Fruit fly (Drosophila melanogaster) whole organism, prepupa: ENCODE measurements around the gene CG6654.

ENCODE experiments used
- Blimp-1 ChIP-seq: fragments of 200-800 bp; sonication (Bioruptor generic); optimal IDR thresholded peaks from 3 replicates; lab custom pipeline; 2017; ENCODE audit warnings: missing biosample characterization, missing genetic modification characterization, mild to moderate bottlenecking, moderate library complexity, missing genetic modification reagents
- CG10631 ChIP-seq: fragments of 200-800 bp; sonication (Bioruptor generic); optimal IDR thresholded peaks from 2 replicates; lab custom pipeline; 2016; ENCODE audit warnings: missing biosample characterization, missing genetic modification characterization
- CG10669 ChIP-seq: fragments of 200-800 bp; sonication (Bioruptor generic); optimal IDR thresholded peaks from 3 replicates; lab custom pipeline; 2018; ENCODE audit warnings: missing biosample characterization, mild to moderate bottlenecking, missing genetic modification characterization, moderate library complexity
- CG11294 ChIP-seq: fragments of 200-800 bp; sonication (Bioruptor generic); IDR thresholded peaks from 2 replicates; pipeline ENCODE4 v1.3.6; 2022; ENCODE audit warnings: missing biosample characterization, missing genetic modification characterization
- CG11762 ChIP-seq: fragments of 200-800 bp; sonication (Bioruptor generic); optimal IDR thresholded peaks from 3 replicates; lab custom pipeline; 2016; ENCODE audit warnings: missing biosample characterization, missing genetic modification characterization; ENCODE audit not compliant: insufficient read depth
- CG11902 ChIP-seq: fragments of 200-800 bp; sonication (Bioruptor generic); optimal IDR thresholded peaks from 3 replicates; lab custom pipeline; 2016; ENCODE audit warnings: missing biosample characterization, missing genetic modification characterization
- CG15336 ChIP-seq: fragments of 200-800 bp; sonication (Bioruptor generic); IDR thresholded peaks from 2 replicates; pipeline ENCODE4 v1.3.6; 2022; ENCODE audit warnings: missing biosample characterization, missing genetic modification characterization
- CG1621 ChIP-seq: fragments of 200-800 bp; sonication (Bioruptor generic); optimal IDR thresholded peaks from 3 replicates; lab custom pipeline; 2018; ENCODE audit warnings: missing biosample characterization, mild to moderate bottlenecking, missing genetic modification characterization
- CG16779 ChIP-seq: fragments of 200-800 bp; sonication (Bioruptor generic); optimal IDR thresholded peaks from 3 replicates; lab custom pipeline; 2017; ENCODE audit warnings: missing biosample characterization, mild to moderate bottlenecking, missing genetic modification characterization
- CG3032 ChIP-seq: fragments of 200-800 bp; optimal IDR thresholded peaks from 2 replicates; lab custom pipeline; 2019; ENCODE audit warnings: missing biosample characterization, mild to moderate bottlenecking, missing genetic modification characterization, moderate library complexity
- CG34406 ChIP-seq: fragments of 200-800 bp; sonication (Bioruptor generic); optimal IDR thresholded peaks from 3 replicates; lab custom pipeline; 2016; ENCODE audit warnings: missing biosample characterization, missing genetic modification characterization
- CG3919 ChIP-seq: fragments of 200-800 bp; sonication (Bioruptor generic); optimal IDR thresholded peaks from 3 replicates; lab custom pipeline; 2016; ENCODE audit warnings: missing biosample characterization, missing genetic modification characterization
- CG4318 ChIP-seq: fragments of 200-800 bp; sonication (Bioruptor generic); optimal IDR thresholded peaks from 3 replicates; lab custom pipeline; 2017; ENCODE audit warnings: missing biosample characterization, mild to moderate bottlenecking, missing genetic modification characterization
- CG6163 ChIP-seq: fragments of 200-800 bp; sonication (Bioruptor generic); IDR thresholded peaks from 3 replicates; pipeline ENCODE4 v1.3.6; 2022; ENCODE audit warnings: missing biosample characterization, missing genetic modification characterization
- CG6276 ChIP-seq: fragments of 200-800 bp; sonication (Bioruptor generic); optimal IDR thresholded peaks from 2 replicates; lab custom pipeline; 2017; ENCODE audit warnings: missing biosample characterization, mild to moderate bottlenecking, missing genetic modification characterization
- CG6792 ChIP-seq: fragments of 200-800 bp; sonication (Bioruptor generic); optimal IDR thresholded peaks from 3 replicates; lab custom pipeline; 2016; ENCODE audit warnings: missing biosample characterization, missing genetic modification characterization
- CG6808 ChIP-seq: fragments of 200-800 bp; sonication (Bioruptor generic); optimal IDR thresholded peaks from 3 replicates; lab custom pipeline; 2017; ENCODE audit warnings: missing biosample characterization, missing genetic modification characterization, mild to moderate bottlenecking, moderate library complexity, missing genetic modification reagents
- CG6854 ChIP-seq: fragments of 200-800 bp; sonication (Bioruptor generic); optimal IDR thresholded peaks from 2 replicates; lab custom pipeline; 2017; ENCODE audit warnings: missing biosample characterization, mild to moderate bottlenecking, missing genetic modification characterization
- CG7368 ChIP-seq: fragments of 200-800 bp; sonication (Bioruptor generic); optimal IDR thresholded peaks from 3 replicates; lab custom pipeline; 2016; ENCODE audit warnings: missing biosample characterization, missing genetic modification characterization
- CG8119 ChIP-seq: fragments of 200-800 bp; sonication (Bioruptor generic); IDR thresholded peaks from 3 replicates; pipeline ENCODE4 v1.3.6; 2022; ENCODE audit warnings: missing biosample characterization, missing genetic modification characterization
- CG8319 ChIP-seq: fragments of 200-800 bp; sonication (Bioruptor generic); optimal IDR thresholded peaks from 3 replicates; lab custom pipeline; 2016; ENCODE audit warnings: missing biosample characterization, missing genetic modification characterization
- CG9139 ChIP-seq: fragments of 200-800 bp; sonication (Bioruptor generic); optimal IDR thresholded peaks from 3 replicates; lab custom pipeline; 2017; ENCODE audit warnings: missing biosample characterization, mild to moderate bottlenecking, missing genetic modification characterization
- Eip75B ChIP-seq: fragments of 200-800 bp; sonication (Bioruptor generic); optimal IDR thresholded peaks from 3 replicates; lab custom pipeline; 2016; ENCODE audit warnings: missing biosample characterization, missing genetic modification characterization
- Eip78C ChIP-seq: fragments of 200-800 bp; sonication (Bioruptor generic); peaks from one replicate; lab custom pipeline; 2016; ENCODE audit warnings: missing biosample characterization, missing genetic modification characterization
- Eip93F ChIP-seq: fragments of 200-800 bp; sonication (Bioruptor generic); optimal IDR thresholded peaks from 2 replicates; lab custom pipeline; 2016; ENCODE audit warnings: missing biosample characterization, mild to moderate bottlenecking, missing genetic modification characterization
- Ets96B ChIP-seq: fragments of 200-800 bp; optimal IDR thresholded peaks from 2 replicates; lab custom pipeline; 2019; ENCODE audit warnings: missing biosample characterization, mild to moderate bottlenecking, missing genetic modification characterization, moderate library complexity
- Hr38 ChIP-seq: sonication (Bioruptor generic); optimal IDR thresholded peaks from 2 replicates; lab custom pipeline; 2016; ENCODE audit warnings: missing biosample characterization, missing genetic modification characterization
- Hr39 ChIP-seq: fragments of 200-800 bp; sonication (Bioruptor generic); optimal IDR thresholded peaks from 2 replicates; lab custom pipeline; 2016; ENCODE audit warnings: missing biosample characterization, missing genetic modification characterization
- Hr4 ChIP-seq: fragments of 200-800 bp; sonication (Bioruptor generic); optimal IDR thresholded peaks from 3 replicates; lab custom pipeline; 2016; ENCODE audit warnings: missing biosample characterization, missing genetic modification characterization
- Lpt ChIP-seq: fragments of 200-800 bp; sonication (Bioruptor generic); optimal IDR thresholded peaks from 3 replicates; lab custom pipeline; 2016; ENCODE audit warnings: missing biosample characterization, missing genetic modification characterization
- Met ChIP-seq: fragments of 200-800 bp; sonication (Bioruptor generic); optimal IDR thresholded peaks from 3 replicates; lab custom pipeline; 2016; ENCODE audit warnings: missing biosample characterization, missing genetic modification characterization
- OdsH ChIP-seq: fragments of 200-800 bp; sonication (Bioruptor generic); optimal IDR thresholded peaks from 3 replicates; lab custom pipeline; 2016; ENCODE audit warnings: missing biosample characterization, missing genetic modification characterization
- Smox ChIP-seq: fragments of 200-800 bp; sonication (Bioruptor generic); optimal IDR thresholded peaks from 3 replicates; lab custom pipeline; 2016; ENCODE audit warnings: missing biosample characterization, missing genetic modification characterization
- Sox102F ChIP-seq: fragments of 200-800 bp; sonication (Bioruptor generic); optimal IDR thresholded peaks from 2 replicates; lab custom pipeline; 2016; ENCODE audit warnings: missing biosample characterization, mild to moderate bottlenecking, missing genetic modification characterization
- Sox14 ChIP-seq: fragments of 200-800 bp; sonication (Bioruptor generic); optimal IDR thresholded peaks from 3 replicates; lab custom pipeline; 2016; ENCODE audit warnings: missing biosample characterization, missing genetic modification characterization
- Sox15 ChIP-seq: fragments of 200-800 bp; sonication (Bioruptor generic); optimal IDR thresholded peaks from 3 replicates; lab custom pipeline; 2016; ENCODE audit warnings: missing biosample characterization, missing genetic modification characterization
- achi ChIP-seq: fragments of 200-800 bp; sonication (Bioruptor generic); optimal IDR thresholded peaks from 3 replicates; lab custom pipeline; 2016; ENCODE audit warnings: missing biosample characterization, missing genetic modification characterization
- acj6 ChIP-seq: fragments of 200-800 bp; sonication (Bioruptor generic); optimal IDR thresholded peaks from 3 replicates; lab custom pipeline; 2016; ENCODE audit warnings: missing biosample characterization, missing genetic modification characterization
- cyc ChIP-seq: fragments of 200-800 bp; sonication (Bioruptor generic); optimal IDR thresholded peaks from 3 replicates; lab custom pipeline; 2016; ENCODE audit warnings: missing biosample characterization, missing genetic modification characterization
- dsx ChIP-seq: fragments of 200-800 bp; optimal IDR thresholded peaks from 3 replicates; lab custom pipeline; 2019; ENCODE audit warnings: missing biosample characterization, mild to moderate bottlenecking, missing genetic modification characterization, moderate library complexity; ENCODE audit not compliant: poor library complexity, severe bottlenecking
- eg ChIP-seq: fragments of 200-800 bp; sonication (Bioruptor generic); IDR thresholded peaks from 3 replicates; pipeline ENCODE4 v1.3.6; 2022; ENCODE audit warnings: missing biosample characterization, missing genetic modification characterization
- esn ChIP-seq: fragments of 200-800 bp; sonication (Bioruptor generic); optimal IDR thresholded peaks from 2 replicates; lab custom pipeline; 2016; ENCODE audit warnings: missing biosample characterization, mild to moderate bottlenecking, missing genetic modification characterization, moderate library complexity
- fd59A ChIP-seq: fragments of 200-800 bp; sonication (Bioruptor generic); optimal IDR thresholded peaks from 2 replicates; lab custom pipeline; 2017; ENCODE audit warnings: missing biosample characterization, mild to moderate bottlenecking, missing genetic modification characterization, missing genetic modification reagents
- fd85E ChIP-seq: fragments of 200-800 bp; sonication (Bioruptor generic); optimal IDR thresholded peaks from 3 replicates; lab custom pipeline; 2016; ENCODE audit warnings: missing biosample characterization, missing genetic modification characterization
- fkh ChIP-seq: fragments of 200-800 bp; sonication (Bioruptor generic); optimal IDR thresholded peaks from 3 replicates; lab custom pipeline; 2017; ENCODE audit warnings: missing biosample characterization, mild to moderate bottlenecking, missing genetic modification characterization, moderate library complexity
- net ChIP-seq: fragments of 200-800 bp; sonication (Bioruptor generic); optimal IDR thresholded peaks from 3 replicates; lab custom pipeline; 2016; ENCODE audit warnings: missing biosample characterization, missing genetic modification characterization
- pdm3 ChIP-seq: fragments of 200-800 bp; sonication (Bioruptor generic); optimal IDR thresholded peaks from 3 replicates; lab custom pipeline; 2016; ENCODE audit warnings: missing biosample characterization, missing genetic modification characterization
- spab ChIP-seq: fragments of 200-800 bp; sonication (Bioruptor generic); optimal IDR thresholded peaks from 2 replicates; lab custom pipeline; 2017; ENCODE audit warnings: missing biosample characterization, mild to moderate bottlenecking, missing genetic modification characterization, missing genetic modification reagents
- ss ChIP-seq, 2 experiments: fragments of 200-800 bp; sonication (Bioruptor generic); optimal IDR thresholded peaks; 2 replicates in 1 of 2; 3 replicates in 1 of 2; lab custom pipeline; 2017 to 2018; ENCODE audit warnings: mild to moderate bottlenecking in 2 of 2, missing biosample characterization in 2 of 2, missing genetic modification characterization in 2 of 2, moderate library complexity in 1 of 2
- svp ChIP-seq: fragments of 200-800 bp; sonication (Bioruptor generic); peaks from one replicate; lab custom pipeline; 2016; ENCODE audit warnings: missing biosample characterization, missing genetic modification characterization
- topi ChIP-seq: fragments of 200-800 bp; sonication (Bioruptor generic); optimal IDR thresholded peaks from 3 replicates; lab custom pipeline; 2016; ENCODE audit warnings: missing biosample characterization, missing genetic modification characterization

Gene CG6654

DNA sequence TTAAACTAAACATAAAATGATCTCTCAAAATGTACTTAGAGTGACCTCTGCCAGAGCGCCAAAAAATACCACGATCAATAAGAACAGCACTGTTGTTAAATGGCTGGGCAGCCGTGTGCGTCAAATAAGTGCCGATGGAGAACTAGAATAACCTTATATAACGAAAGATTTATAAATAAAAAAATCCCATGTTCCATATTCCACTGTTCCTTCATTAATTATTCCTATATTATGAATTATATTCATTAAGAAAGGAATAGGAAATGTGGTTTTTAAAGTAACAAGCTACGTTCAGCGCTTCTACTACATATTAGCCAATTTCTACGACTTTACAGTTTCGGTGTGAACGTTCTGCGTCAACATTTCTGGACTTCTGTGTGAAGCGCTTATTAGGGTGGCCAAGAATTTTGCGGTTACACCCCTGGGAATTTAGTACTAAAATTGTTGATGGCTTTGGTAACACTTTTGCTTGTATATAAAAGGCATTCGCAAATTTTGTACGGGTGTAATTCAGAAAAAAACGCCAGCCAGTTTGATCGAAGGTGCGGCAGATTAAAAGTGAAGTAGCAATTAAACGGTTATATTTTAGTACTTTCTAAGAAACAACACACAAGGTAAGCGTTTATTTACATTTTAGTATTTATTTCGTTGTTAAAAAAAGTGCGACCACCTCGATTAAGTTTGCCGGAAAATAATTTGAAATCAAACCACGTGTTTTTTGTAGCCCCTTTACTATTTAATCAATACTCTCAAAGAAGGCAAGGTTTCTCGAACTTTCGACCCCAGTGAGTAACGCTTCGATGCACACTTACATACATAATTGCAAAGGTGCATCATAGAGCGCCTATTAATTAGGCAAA, 29.0 kb upstream of the CG6654 start, which contains the start of the genes tefu and Hsc70-4:
Gene tefu (minus strand): TSS at position 51 of the 860 bp plus-strand sequence.
Gene Hsc70-4 (plus strand): TSS at position 502 of the 860 bp plus-strand sequence.
- peak; percentile 76 for TF ChIP-seq CG11902 (GFP tag; lab: Kevin White, UChicago)
- TF ChIP-seq svp: peak; percentile 71
- no peak for TF ChIP-seq Lpt (GFP tag; lab: Kevin White, UChicago)
- no peak for TF ChIP-seq CG10669
- peak; percentile 31 for TF ChIP-seq CG11762 (GFP tag; lab: Kevin White, UChicago)
- TF ChIP-seq ss (GFP tag; optimal IDR thresholded peaks at IDR 0.05; lab: Kevin White, UChicago): no peak
- no peak for TF ChIP-seq achi (GFP tag; lab: Kevin White, UChicago)
- peak; percentile 42 for TF ChIP-seq fd59A (GFP tag; lab: Kevin White, UChicago)
- peak; percentile 66 for TF ChIP-seq Eip93F (GFP tag; lab: Kevin White, UChicago)
- TF ChIP-seq CG9139 (GFP tag; lab: Kevin White, UChicago): no peak
- TF ChIP-seq cyc (GFP tag; lab: Kevin White, UChicago): peak; percentile 80
- peak; percentile 38 for TF ChIP-seq dsx
- TF ChIP-seq CG34406 (GFP tag; lab: Kevin White, UChicago): no peak
- TF ChIP-seq fkh (GFP tag; lab: Kevin White, UChicago): no peak
- peak; percentile 76 for TF ChIP-seq Hr4
- peak; percentile 53 for TF ChIP-seq CG8119
- TF ChIP-seq Blimp-1 (GFP tag; lab: Kevin White, UChicago): peak; percentile 1
- TF ChIP-seq CG15336 (GFP tag; lab: Robert Waterston, UW): no peak
- peak; percentile 82 for TF ChIP-seq CG10631 (GFP tag; lab: Kevin White, UChicago)
- TF ChIP-seq CG11294 (GFP tag; lab: Robert Waterston, UW): peak; percentile 67
- peak; percentile 73 for TF ChIP-seq CG4318
- TF ChIP-seq spab (GFP tag; lab: Kevin White, UChicago): no peak
- no peak for TF ChIP-seq Hr38 (GFP tag; lab: Kevin White, UChicago)
- TF ChIP-seq Sox14 (GFP tag; lab: Kevin White, UChicago): no peak
- no peak for TF ChIP-seq CG6276 (GFP tag; lab: Kevin White, UChicago)
- TF ChIP-seq CG1621: no peak
- TF ChIP-seq Smox: no peak
- TF ChIP-seq Met: no peak
- peak; percentile 46 for TF ChIP-seq CG6792 (GFP tag; lab: Kevin White, UChicago)
- TF ChIP-seq CG8319 (GFP tag; lab: Kevin White, UChicago): peak; percentile 21
- no peak for TF ChIP-seq CG3919 (GFP tag; lab: Kevin White, UChicago)
- TF ChIP-seq eg (GFP tag; lab: Robert Waterston, UW): peak; percentile 81
- peak; percentile 6 for TF ChIP-seq CG16779 (tag; lab: Kevin White, UChicago)
- peak; percentile 88 for TF ChIP-seq Hr39 (GFP tag; lab: Kevin White, UChicago)
- TF ChIP-seq Sox102F (GFP tag; lab: Kevin White, UChicago): no peak
- TF ChIP-seq acj6: no peak
- TF ChIP-seq CG7368 (GFP tag; lab: Kevin White, UChicago): no peak
- TF ChIP-seq Sox15 (GFP tag; lab: Kevin White, UChicago): peak; percentile 81
- no peak for TF ChIP-seq fd85E (GFP tag; lab: Kevin White, UChicago)
- no peak for TF ChIP-seq OdsH (GFP tag; lab: Kevin White, UChicago)
- no peak for TF ChIP-seq net (GFP tag; lab: Kevin White, UChicago)
- peak; percentile 26 for TF ChIP-seq CG6854 (GFP tag; lab: Kevin White, UChicago)
- peak; percentile 75; the same call in 2 of the 3 replicates for TF ChIP-seq CG6163 (GFP tag; lab: Robert Waterston, UW)
- TF ChIP-seq Eip78C: no peak
- TF ChIP-seq esn (GFP tag; lab: Kevin White, UChicago): peak; percentile 71
- TF ChIP-seq Eip75B (GFP tag; lab: Kevin White, UChicago): no peak
- no peak for TF ChIP-seq topi (GFP tag; lab: Kevin White, UChicago)
- no peak for TF ChIP-seq CG6808 (GFP tag; lab: Kevin White, UChicago)
- TF ChIP-seq pdm3 (GFP tag; lab: Kevin White, UChicago): no peak
- TF ChIP-seq Ets96B (tag; lab: Kevin White, UChicago): no peak
- peak; percentile 85 for TF ChIP-seq CG3032 (tag; lab: Kevin White, UChicago)
